Worm (Caenorhabditis elegans) whole organism, young adult: ENCODE measurements around the gene Y57G7A.6.

Experiments
- B0035.1 ChIP-seq: sonication (generic microtip); optimal IDR thresholded peaks from 2 replicates; lab custom pipeline; 2016; ENCODE audit warnings: missing genetic modification characterization, mild to moderate bottlenecking, missing compliant biosample characterization, missing genotype, missing genetic modification reagents
- B0261.1 ChIP-seq: sonication (generic microtip); optimal IDR thresholded peaks from 2 replicates; lab custom pipeline; 2016; ENCODE audit warnings: mild to moderate bottlenecking, missing genetic modification characterization, moderate library complexity, missing compliant biosample characterization
- B0336.3 ChIP-seq: fragments of 200-800 bp; sonication (Bioruptor generic); IDR thresholded peaks from 2 replicates; pipeline ENCODE4 v1.3.6; 2022; ENCODE audit warnings: missing genetic modification characterization, missing compliant biosample characterization
- C17E4.6 ChIP-seq: fragments of 200-800 bp; sonication (Bioruptor generic); IDR thresholded peaks from 2 replicates; pipeline ENCODE4 v1.3.6; 2022; ENCODE audit warnings: missing genetic modification reagents, missing genetic modification characterization, missing compliant biosample characterization
- D2030.7 ChIP-seq: fragments of 200-800 bp; sonication (Bioruptor generic); IDR thresholded peaks from 2 replicates; pipeline ENCODE4 v1.3.6; 2022; ENCODE audit warnings: missing genetic modification reagents, missing genetic modification characterization, missing compliant biosample characterization
- F10E7.11 ChIP-seq: sonication (generic microtip); optimal IDR thresholded peaks from 2 replicates; lab custom pipeline; 2017; ENCODE audit warnings: mild to moderate bottlenecking, missing genetic modification characterization, moderate library complexity, missing compliant biosample characterization
- F23B12.7 ChIP-seq: sonication (generic microtip); optimal IDR thresholded peaks from 2 replicates; lab custom pipeline; 2017; ENCODE audit warnings: missing genetic modification characterization, mild to moderate bottlenecking, missing compliant biosample characterization, antibody characterized with exemption, moderate library complexity; ENCODE audit not compliant: insufficient read depth
- F49E8.2 ChIP-seq: sonication (generic microtip); optimal IDR thresholded peaks from 3 replicates; lab custom pipeline; 2017; ENCODE audit warnings: missing genetic modification characterization, mild to moderate bottlenecking, missing compliant biosample characterization, antibody characterized with exemption, moderate library complexity; ENCODE audit not compliant: insufficient read depth
- F55B11.4 ChIP-seq: sonication (generic microtip); optimal IDR thresholded peaks from 2 replicates; lab custom pipeline; 2016; ENCODE audit warnings: missing compliant biosample characterization, missing genetic modification characterization, borderline replicate concordance; ENCODE audit not compliant: insufficient read depth
- K12H6.12 ChIP-seq: fragments of 200-800 bp; sonication (Bioruptor generic); optimal IDR thresholded peaks from 2 replicates; lab custom pipeline; 2018; ENCODE audit warnings: mild to moderate bottlenecking, missing genetic modification characterization, missing compliant biosample characterization
- T26A5.8 ChIP-seq: sonication (generic microtip); optimal IDR thresholded peaks from 2 replicates; lab custom pipeline; 2016; ENCODE audit warnings: missing genetic modification characterization, missing compliant biosample characterization
- Y53F4B.3 ChIP-seq: fragments of 200-800 bp; sonication (Bioruptor generic); IDR thresholded peaks from 2 replicates; pipeline ENCODE4 v1.3.6; 2022; ENCODE audit warnings: missing genetic modification reagents, missing genetic modification characterization, missing compliant biosample characterization
- Y67H2A.10 ChIP-seq: fragments of 200-800 bp; sonication (Bioruptor generic); conservative IDR thresholded peaks from 2 replicates; pipeline ENCODE4 v1.3.6; 2022; ENCODE audit warnings: missing genetic modification reagents, missing genetic modification characterization, missing compliant biosample characterization
- Y95B8A.8 ChIP-seq: fragments of 200-800 bp; sonication (Bioruptor generic); IDR thresholded peaks from 2 replicates; pipeline ENCODE4 v1.3.6; 2022; ENCODE audit warnings: missing genetic modification reagents, missing genetic modification characterization, missing compliant biosample characterization
- akir-1 ChIP-seq: fragments of 200-800 bp; sonication (Bioruptor generic); optimal IDR thresholded peaks from 2 replicates; lab custom pipeline; 2018; ENCODE audit warnings: mild to moderate bottlenecking, missing genetic modification characterization, moderate library complexity, missing compliant biosample characterization
- aptf-2 ChIP-seq: fragments of 200-800 bp; sonication (Bioruptor generic); conservative IDR thresholded peaks from 2 replicates; pipeline ENCODE4 v1.3.6; 2022; ENCODE audit warnings: missing genetic modification reagents, missing genetic modification characterization, missing compliant biosample characterization
- atf-7 ChIP-seq: sonication (generic microtip); optimal IDR thresholded peaks from 2 replicates; lab custom pipeline; 2017; ENCODE audit warnings: mild to moderate bottlenecking, missing genetic modification characterization, missing compliant biosample characterization
- athp-1 ChIP-seq: sonication (generic microtip); optimal IDR thresholded peaks from 2 replicates; lab custom pipeline; 2017; ENCODE audit warnings: mild to moderate bottlenecking, missing genetic modification characterization, missing compliant biosample characterization
- attf-5 ChIP-seq: fragments of 200-800 bp; sonication (Bioruptor generic); optimal IDR thresholded peaks from 2 replicates; lab custom pipeline; 2018; ENCODE audit warnings: mild to moderate bottlenecking, missing genetic modification characterization, missing compliant biosample characterization
- ceh-91 ChIP-seq: fragments of 200-800 bp; sonication (Bioruptor generic); IDR thresholded peaks from 2 replicates; pipeline ENCODE4 v1.3.6; 2022; ENCODE audit warnings: missing genetic modification reagents, missing genetic modification characterization, missing compliant biosample characterization
- chd-7 ChIP-seq: sonication (generic microtip); optimal IDR thresholded peaks from 2 replicates; lab custom pipeline; 2016; ENCODE audit warnings: mild to moderate bottlenecking, missing genetic modification characterization, moderate library complexity, missing compliant biosample characterization
- dox-1 ChIP-seq: fragments of 200-800 bp; sonication (Bioruptor generic); IDR thresholded peaks from 2 replicates; pipeline ENCODE4 v1.3.6; 2022; ENCODE audit warnings: missing genetic modification reagents, missing genetic modification characterization, missing compliant biosample characterization
- dpl-1 ChIP-seq: fragments of 150-350 bp; optimal IDR thresholded peaks from 2 replicates; lab custom pipeline; 2014; ENCODE audit warnings: missing biosample characterization, missing genetic modification reagents, missing genetic modification characterization
- egl-44 ChIP-seq: fragments of 200-800 bp; sonication (Bioruptor generic); IDR thresholded peaks from 2 replicates; pipeline ENCODE4 v1.3.6; 2022; ENCODE audit warnings: missing genetic modification reagents, missing genetic modification characterization, missing compliant biosample characterization
- fkh-3 ChIP-seq: sonication (generic microtip); optimal IDR thresholded peaks from 2 replicates; lab custom pipeline; 2016; ENCODE audit warnings: mild to moderate bottlenecking, missing genetic modification characterization, missing compliant biosample characterization
- gei-17 ChIP-seq: fragments of 200-800 bp; sonication (Bioruptor generic); optimal IDR thresholded peaks from 2 replicates; lab custom pipeline; 2018; ENCODE audit warnings: mild to moderate bottlenecking, missing genetic modification characterization, missing compliant biosample characterization
- him-1 ChIP-seq: sonication (generic microtip); optimal IDR thresholded peaks from 2 replicates; lab custom pipeline; 2016; ENCODE audit warnings: missing genotype, missing genetic modification reagents, missing genetic modification characterization, missing compliant biosample characterization
- hrde-1 ChIP-seq: sonication (generic microtip); optimal IDR thresholded peaks from 2 replicates; lab custom pipeline; 2016; ENCODE audit warnings: missing genetic modification characterization, mild to moderate bottlenecking, missing compliant biosample characterization, moderate library complexity, missing genotype, missing genetic modification reagents, borderline replicate concordance
- hsf-1 ChIP-seq: fragments of 200-800 bp; sonication (Bioruptor generic); IDR thresholded peaks from 2 replicates; pipeline ENCODE4 v1.3.6; 2022; ENCODE audit warnings: missing genetic modification reagents, missing genetic modification characterization, missing compliant biosample characterization
- let-607 ChIP-seq, 2 experiments: fragments of 200-800 bp in 1 of 2; sonication (Bioruptor generic) in 1 of 2; sonication (generic microtip) in 1 of 2; optimal IDR thresholded peaks; 2 replicates each; lab custom pipeline; 2016 to 2018; ENCODE audit warnings: mild to moderate bottlenecking in 2 of 2, missing compliant biosample characterization in 2 of 2, missing genetic modification characterization in 2 of 2, moderate library complexity in 2 of 2, missing genotype in 1 of 2
- lin-26 ChIP-seq: fragments of 200-800 bp; sonication (Bioruptor generic); IDR thresholded peaks from 2 replicates; pipeline ENCODE4 v1.3.6; 2022; ENCODE audit warnings: missing genetic modification reagents, missing genetic modification characterization, missing compliant biosample characterization
- lin-40 ChIP-seq: sonication (generic microtip); optimal IDR thresholded peaks from 2 replicates; lab custom pipeline; 2016; ENCODE audit warnings: missing genetic modification characterization, mild to moderate bottlenecking, missing compliant biosample characterization, missing genotype, missing genetic modification reagents
- lsl-1 ChIP-seq: fragments of 200-800 bp; sonication (Bioruptor generic); optimal IDR thresholded peaks from 2 replicates; lab custom pipeline; 2018; ENCODE audit warnings: mild to moderate bottlenecking, missing genetic modification characterization, moderate library complexity, missing compliant biosample characterization
- madf-10 ChIP-seq: sonication (generic microtip); optimal IDR thresholded peaks from 2 replicates; lab custom pipeline; 2016; ENCODE audit warnings: mild to moderate bottlenecking, missing genetic modification characterization, missing compliant biosample characterization
- madf-3 ChIP-seq: fragments of 200-800 bp; sonication (Bioruptor generic); IDR thresholded peaks from 2 replicates; pipeline ENCODE4 v1.3.6; 2022; ENCODE audit warnings: missing genetic modification reagents, missing genetic modification characterization, missing compliant biosample characterization
- nfya-2 ChIP-seq: fragments of 200-800 bp; sonication (Bioruptor generic); IDR thresholded peaks from 2 replicates; pipeline ENCODE4 v1.3.6; 2022; ENCODE audit warnings: missing genetic modification reagents, missing genetic modification characterization, missing compliant biosample characterization
- nhr-27 ChIP-seq: fragments of 200-800 bp; sonication (Bioruptor generic); optimal IDR thresholded peaks from 2 replicates; lab custom pipeline; 2018; ENCODE audit warnings: mild to moderate bottlenecking, missing genetic modification characterization, moderate library complexity, missing compliant biosample characterization
- repo-1 ChIP-seq: sonication (generic microtip); optimal IDR thresholded peaks from 2 replicates; lab custom pipeline; 2017; ENCODE audit warnings: mild to moderate bottlenecking, missing genetic modification characterization, missing compliant biosample characterization
- snpc-1.3 ChIP-seq: sonication (generic microtip); optimal IDR thresholded peaks from 2 replicates; lab custom pipeline; 2017; ENCODE audit warnings: missing genetic modification characterization, mild to moderate bottlenecking, missing compliant biosample characterization, antibody characterized with exemption, moderate library complexity, missing genotype, missing genetic modification reagents; ENCODE audit not compliant: insufficient read depth
- snpc-3.4 ChIP-seq: sonication (generic microtip); optimal IDR thresholded peaks from 2 replicates; lab custom pipeline; 2017; ENCODE audit warnings: missing genetic modification characterization, mild to moderate bottlenecking, missing compliant biosample characterization, antibody characterized with exemption, moderate library complexity, missing genotype, missing genetic modification reagents
- tbp1 ChIP-seq: fragments of 200-800 bp; sonication (Bioruptor generic); optimal IDR thresholded peaks from 2 replicates; lab custom pipeline; 2018; ENCODE audit warnings: mild to moderate bottlenecking, missing genetic modification characterization, missing compliant biosample characterization
- unc-130 ChIP-seq: sonication (generic microtip); optimal IDR thresholded peaks from 2 replicates; lab custom pipeline; 2016; ENCODE audit warnings: missing genetic modification reagents, missing genetic modification characterization, missing compliant biosample characterization
- xnd-1 ChIP-seq: sonication (generic microtip); optimal IDR thresholded peaks from 2 replicates; lab custom pipeline; 2016; ENCODE audit warnings: missing genotype, missing genetic modification reagents, missing genetic modification characterization, missing compliant biosample characterization
- zfh-2 ChIP-seq: fragments of 200-800 bp; sonication (Bioruptor generic); conservative IDR thresholded peaks from 2 replicates; pipeline ENCODE4 v1.3.6; 2022; ENCODE audit warnings: missing genetic modification reagents, missing genetic modification characterization, missing compliant biosample characterization
- ztf-18 ChIP-seq: sonication (generic microtip); optimal IDR thresholded peaks from 2 replicates; lab custom pipeline; 2016; ENCODE audit warnings: missing genotype, mild to moderate bottlenecking, missing genetic modification characterization, missing compliant biosample characterization
- ztf-22 ChIP-seq: fragments of 200-800 bp; sonication (Bioruptor generic); optimal IDR thresholded peaks from 2 replicates; lab custom pipeline; 2018; ENCODE audit warnings: mild to moderate bottlenecking, missing genetic modification characterization, moderate library complexity, missing compliant biosample characterization
- ztf-6 ChIP-seq: fragments of 200-800 bp; sonication (Bioruptor generic); IDR thresholded peaks from 2 replicates; pipeline ENCODE4 v1.3.6; 2022; ENCODE audit warnings: missing genetic modification reagents, missing genetic modification characterization, missing compliant biosample characterization

The Y57G7A.6 gene

ce11 chrII:1323190-1323651 is 37.8 kb upstream of the Y57G7A.6 start (continued):
- TF ChIP-seq T26A5.8 (tag; lab: Kevin White, UChicago) (peak; percentile 64), atf-7 (peak; percentile 34), nfya-2 (no peak), Y53F4B.3 (GFP tag; lab: Robert Waterston, UW) (no peak), akir-1 (GFP tag; lab: Kevin White, UChicago) (no peak), hsf-1 (GFP tag; lab: Robert Waterston, UW) (0 out of 2 replicates have a peak, but pooled peaks have one; percentile 68), ztf-22 (GFP tag; lab: Kevin White, UChicago) (peak; percentile 7), hrde-1 (tag; lab: Kevin White, UChicago) (peak; percentile 89), F10E7.11 (peak; percentile 78), him-1 (tag; lab: Kevin White, UChicago) (no peak), B0035.1 (tag; lab: Kevin White, UChicago) (no peak), athp-1 (tag; lab: Kevin White, UChicago) (peak; percentile 89), unc-130 (GFP tag; lab: Kevin White, UChicago) (peak; percentile 62), B0336.3 (peak; percentile 95), attf-5 (GFP tag; lab: Kevin White, UChicago) (peak; percentile 83), K12H6.12 (tag; lab: Kevin White, UChicago) (peak; percentile 56), egl-44 (GFP tag; lab: Robert Waterston, UW) (no peak), tbp1 (GFP tag; lab: Kevin White, UChicago) (no peak), Y67H2A.10 (GFP tag; lab: Robert Waterston, UW) (no peak), F55B11.4 (tag; lab: Kevin White, UChicago) (no peak), lin-26 (GFP tag; lab: Robert Waterston, UW) (no peak), lsl-1 (no peak), snpc-3.4 (tag; lab: Kevin White, UChicago) (peak; percentile 2), aptf-2 (GFP tag; lab: Robert Waterston, UW) (no peak), F23B12.7 (tag; lab: Kevin White, UChicago) (no peak), F49E8.2 (tag; lab: Kevin White, UChicago) (no peak), B0261.1 (peak; percentile 2), Y95B8A.8 (GFP tag; lab: Robert Waterston, UW) (no peak), lin-40 (tag; lab: Kevin White, UChicago) (peak; percentile 40), ceh-91 (GFP tag; lab: Robert Waterston, UW) (no peak), dox-1 (GFP tag; lab: Robert Waterston, UW) (0 out of 2 replicates have a peak, but pooled peaks have one; percentile 40), madf-3 (GFP tag; lab: Robert Waterston, UW) (0 out of 2 replicates have a peak, but pooled peaks have one; percentile 60), zfh-2 (GFP tag; lab: Robert Waterston, UW) (peak; percentile 98), gei-17 (GFP tag; lab: Kevin White, UChicago) (no peak), ztf-6 (no peak), dpl-1 (GFP tag; lab: Kevin White, UChicago) (no peak), xnd-1 (tag; lab: Kevin White, UChicago) (peak; percentile 40), nhr-27 (tag; lab: Kevin White, UChicago) (peak; percentile 43), fkh-3 (peak; percentile 47), C17E4.6 (GFP tag; lab: Robert Waterston, UW) (no peak), ztf-18 (tag; lab: Kevin White, UChicago) (no peak), repo-1 (tag; lab: Kevin White, UChicago) (peak; percentile 40), chd-7 (tag; lab: Kevin White, UChicago) (peak; percentile 43), let-607 (tag; optimal IDR thresholded peaks at IDR 0.05; lab: Kevin White, UChicago) (no peak), snpc-1.3 (peak; percentile 4), D2030.7 (GFP tag; lab: Robert Waterston, UW) (peak; percentile 14; the same call in 1 of the 2 replicates), madf-10 (no peak)
